Worm (Caenorhabditis elegans): ENCODE measurements around the gene mpst-1.

mpst-1 gene

ce11 chrV:11826967-11827366, at the start of gene mpst-1, which contains the start of gene D2023.6:
Gene mpst-1, minus strand, starts transcription at chrV:11827067.
Gene D2023.6, plus strand, starts transcription at chrV:11827354.
- no peak for TF ChIP-seq unc-62 (GFP tag; optimal IDR thresholded peaks at IDR 0.05)

- no peak for TF ChIP-seq unc-62 (GFP tag; optimal IDR thresholded peaks at IDR 0.05)
Observed at ce11 chrV:11876657-11877056, 49.8 kb upstream of the mpst-1 start.

- no peak for TF ChIP-seq unc-62 (GFP tag; optimal IDR thresholded peaks at IDR 0.05)
Observed at ce11 chrV:11875060-11875459, 48.2 kb upstream of the mpst-1 start, which contains the start of gene sulp-4. Gene sulp-4, plus strand, starts transcription at chrV:11875360.

ce11 chrV:11868142-11868541, 41.3 kb upstream of the mpst-1 start, which contains the start of gene R13H4.7:
Gene R13H4.7, minus strand, starts transcription at chrV:11868242.
- TF ChIP-seq unc-62 (GFP tag; optimal IDR thresholded peaks at IDR 0.05) = no peak

ce11 chrV:11862817-11863216, 36.0 kb upstream of the mpst-1 start, which contains the start of gene R13H4.6:
Gene R13H4.6, plus strand, starts transcription at chrV:11863117.
- no peak for TF ChIP-seq unc-62 (GFP tag; optimal IDR thresholded peaks at IDR 0.05)

ce11 chrV:11861880-11862544, 35.1 kb upstream of the mpst-1 start:
- TF ChIP-seq unc-62 (GFP tag; optimal IDR thresholded peaks at IDR 0.05) = no peak

ce11 chrV:11860375-11860774, 33.5 kb upstream of the mpst-1 start, which contains the start of gene R13H4.5:
Gene R13H4.5, plus strand, starts transcription at chrV:11860675.
- TF ChIP-seq unc-62 (GFP tag; optimal IDR thresholded peaks at IDR 0.05) = no peak

ce11 chrV:11859082-11859858, 32.4 kb upstream of the mpst-1 start:
- TF ChIP-seq unc-62 (GFP tag; optimal IDR thresholded peaks at IDR 0.05) = no peak

ce11 chrV:11858299-11858698, 31.4 kb upstream of the mpst-1 start:
- TF ChIP-seq unc-62 (GFP tag; optimal IDR thresholded peaks at IDR 0.05) = no peak

- TF ChIP-seq unc-62 (GFP tag; optimal IDR thresholded peaks at IDR 0.05) = no peak
Observed at ce11 chrV:11857756-11858155, 30.9 kb upstream of the mpst-1 start.

ce11 chrV:11856022-11856421, 29.2 kb upstream of the mpst-1 start:
- no peak for TF ChIP-seq unc-62 (GFP tag; optimal IDR thresholded peaks at IDR 0.05)

- no peak for TF ChIP-seq unc-62 (GFP tag; optimal IDR thresholded peaks at IDR 0.05)
Observed at ce11 chrV:11854905-11855304, 28.0 kb upstream of the mpst-1 start.

ce11 chrV:11853723-11854122, 26.9 kb upstream of the mpst-1 start:
- TF ChIP-seq unc-62 (GFP tag; optimal IDR thresholded peaks at IDR 0.05) = no peak

ce11 chrV:11852305-11852704, 25.4 kb upstream of the mpst-1 start:
- TF ChIP-seq unc-62 (GFP tag; optimal IDR thresholded peaks at IDR 0.05) = no peak

ce11 chrV:11849408-11849807, 22.5 kb upstream of the mpst-1 start:
- TF ChIP-seq unc-62 (GFP tag; optimal IDR thresholded peaks at IDR 0.05) = no peak

- no peak for TF ChIP-seq unc-62 (GFP tag; optimal IDR thresholded peaks at IDR 0.05)
Observed at ce11 chrV:11846969-11847368, 20.1 kb upstream of the mpst-1 start.

ce11 chrV:11845492-11845891, 18.6 kb upstream of the mpst-1 start, which contains the start of gene hmp-1:
Gene hmp-1, plus strand, starts transcription at chrV:11845871.
- TF ChIP-seq unc-62 (GFP tag; optimal IDR thresholded peaks at IDR 0.05) = no peak

All from whole organism, dauer.